Fruit fly (Drosophila melanogaster) Kc167 (cell line): ENCODE results near the gene gt.

Experiments used
- Myc ChIP-seq: fragments of >200 bp; optimal IDR thresholded peaks from 2 replicates; lab custom pipeline; 2017; ENCODE audit warnings: missing external identifiers
- Sin3A ChIP-seq: fragments of >200 bp; optimal IDR thresholded peaks from 2 replicates; lab custom pipeline; 2018; ENCODE audit warnings: missing external identifiers
- h ChIP-seq: fragments of >200 bp; optimal IDR thresholded peaks from 3 replicates; lab custom pipeline; 2018; ENCODE audit warnings: missing external identifiers
- insv ChIP-seq: fragments of >200 bp; optimal IDR thresholded peaks from 3 replicates; lab custom pipeline; 2018; ENCODE audit warnings: missing external identifiers
- psq ChIP-seq: fragments of >200 bp; optimal IDR thresholded peaks from 2 replicates; lab custom pipeline; 2017; ENCODE audit warnings: missing external identifiers

- TF ChIP-seq h (lab: Kevin White, UChicago) (no peak), Sin3A (lab: Kevin White, UChicago) (no peak), insv (lab: Kevin White, UChicago) (no peak), psq (lab: Kevin White, UChicago) (no peak), Myc (no peak)
These were observed 9.2 kb downstream of the gt start for dm6 chrX:2419518-2419917.
